Worm (Caenorhabditis elegans): ENCODE results near the gene math-48.
A peak's percentile ranks its signal among the peaks of the same experiment; 100 is the strongest.
"Not testable (repeated sequence)": the region's sequence is repeated elsewhere in the genome, so short reads cannot be mapped to it uniquely, and the experiment has no call there.

Gene math-48

DNA sequence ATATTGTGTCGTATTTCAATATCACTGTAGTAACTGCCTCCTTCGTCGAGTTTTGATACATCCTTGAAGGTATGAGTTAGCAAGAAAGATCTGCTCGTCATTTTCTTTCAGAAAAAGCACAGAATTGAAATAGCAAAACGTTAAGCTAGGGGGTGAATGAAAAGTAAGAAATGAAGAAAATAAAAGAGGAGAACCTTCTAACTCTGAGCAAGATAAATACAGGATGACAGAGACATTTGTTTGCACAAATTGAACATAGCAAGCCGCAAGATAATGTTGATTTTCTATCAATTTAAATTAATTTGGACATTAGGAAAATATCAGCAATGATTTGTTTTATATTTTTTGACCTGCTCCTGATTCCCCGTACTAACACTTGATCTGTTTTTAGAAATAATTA is 9.2 kb upstream of the math-48 start, which contains the start of gene math-49:
Gene math-49, minus strand, starts transcription at position 101 of the 400 bp plus-strand sequence.
- TF ChIP-seq ZK546.5 (tag; optimal IDR thresholded peaks at IDR 0.05); snpc-1.2 (GFP tag; IDR thresholded peaks at IDR 0.05); tra-1 (GFP tag; IDR thresholded peaks at IDR 0.05): not testable (repeated sequence)

DNA sequence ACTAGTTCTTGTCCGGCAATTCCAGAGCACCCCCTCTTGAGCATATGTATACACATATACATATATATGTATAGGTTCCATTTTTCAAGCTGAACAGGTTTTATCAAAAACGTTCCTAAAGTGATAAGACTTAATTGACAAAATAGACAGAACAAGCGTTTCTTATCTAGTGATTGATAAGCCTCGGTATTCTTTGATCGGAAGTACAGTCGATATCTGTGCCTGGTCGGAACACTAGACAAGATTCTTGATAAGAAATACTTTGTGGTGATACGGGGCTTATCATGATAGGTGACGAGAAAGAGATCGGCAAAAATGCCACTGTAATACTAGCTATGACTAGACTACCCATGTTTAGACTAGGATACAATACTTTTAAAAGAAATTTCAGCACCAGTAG is 2.8 kb upstream of the math-48 start:
- TF ChIP-seq tra-1 (GFP tag; IDR thresholded peaks at IDR 0.05) (peak; percentile 88), T26A8.4 (GFP tag; IDR thresholded peaks at IDR 0.05) (no peak), unc-62 (GFP tag; optimal IDR thresholded peaks at IDR 0.05 in 1 of 2) (no peak), unc-62 (tag; optimal IDR thresholded peaks at IDR 0.05) (no peak), mdt-29 (GFP tag; IDR thresholded peaks at IDR 0.05) (no peak), nhr-25 (tag; optimal IDR thresholded peaks at IDR 0.05; ENCODE audit: borderline replicate concordance, insufficient read depth) (no peak), R02D3.7 (tag; optimal IDR thresholded peaks at IDR 0.05) (no peak), daf-16 (GFP tag; optimal IDR thresholded peaks at IDR 0.05) (no peak), daf-16 (tag; optimal IDR thresholded peaks at IDR 0.05) (peak; percentile 61), F49E8.2 (tag; optimal IDR thresholded peaks at IDR 0.05; ENCODE audit: borderline replicate concordance) (no peak), Y48G9A.11 (GFP tag; IDR thresholded peaks at IDR 0.05) (no peak), snpc-1.2 (GFP tag; IDR thresholded peaks at IDR 0.05) (no peak), nhr-102 (tag; optimal IDR thresholded peaks at IDR 0.05) (no peak), vab-7 (GFP tag; IDR thresholded peaks at IDR 0.05) (no peak), nhr-28 (tag; optimal IDR thresholded peaks at IDR 0.05) (peak; percentile 83), attf-4 (tag; optimal IDR thresholded peaks at IDR 0.05) (no peak), jun-1 (tag; optimal IDR thresholded peaks at IDR 0.05) (no peak), nhr-6 (tag; optimal IDR thresholded peaks at IDR 0.05) (peak; percentile 5), lin-1 (GFP tag; IDR thresholded peaks at IDR 0.05) (peak; percentile 96), daf-12 (tag; optimal IDR thresholded peaks at IDR 0.05) (no peak), tag-97 (GFP tag; IDR thresholded peaks at IDR 0.05) (no peak), ZK546.5 (tag; optimal IDR thresholded peaks at IDR 0.05) (no peak), nhr-77 (tag; optimal IDR thresholded peaks at IDR 0.05) (peak; percentile 48), aha-1 (tag) (peak; percentile 26), dmd-6 (GFP tag; IDR thresholded peaks at IDR 0.05) (peak; percentile 92), mxl-3 (GFP tag; optimal IDR thresholded peaks at IDR 0.05) (peak; percentile 12), ztf-7 (tag; optimal IDR thresholded peaks at IDR 0.05) (no peak), hlh-11 (tag; optimal IDR thresholded peaks at IDR 0.05) (peak; percentile 78), duxl-1 (tag; optimal IDR thresholded peaks at IDR 0.05; ENCODE audit: poor library complexity) (peak; percentile 79), arid-1 (GFP tag; conservative IDR thresholded peaks at IDR 0.05) (no peak), ZK337.2 (GFP tag; IDR thresholded peaks at IDR 0.05) (no peak), ctbp-1 (GFP tag; IDR thresholded peaks at IDR 0.05) (no peak), php-3 (GFP tag; IDR thresholded peaks at IDR 0.05) (peak; percentile 88), skn-1 (tag; optimal IDR thresholded peaks at IDR 0.05) (no peak), lin-13 (GFP tag; optimal IDR thresholded peaks at IDR 0.05) (no peak), Y75B8A.6 (GFP tag; IDR thresholded peaks at IDR 0.05) (0 out of 2 replicates have a peak, but pooled peaks have one; percentile 64), egl-43 (GFP tag; IDR thresholded peaks at IDR 0.05) (no peak), aly-2 (tag; optimal IDR thresholded peaks at IDR 0.05) (no peak), mes-2 (tag; optimal IDR thresholded peaks at IDR 0.05; ENCODE audit: poor library complexity, severe bottlenecking) (no peak), pqm-1 (tag; optimal IDR thresholded peaks at IDR 0.05) (peak; percentile 87), mep-1 (tag; optimal IDR thresholded peaks at IDR 0.05) (no peak)
